Worm (Caenorhabditis elegans) whole organism, late embryonic: ENCODE measurements around the gene F38B6.7.

Experiments used
- hlh-30 ChIP-seq: sonication (generic microtip); optimal IDR thresholded peaks from 2 replicates; lab custom pipeline; 2017; ENCODE audit warnings: antibody characterized with exemption, missing genetic modification characterization, missing compliant biosample characterization; ENCODE audit not compliant: insufficient read depth
- npax-4 ChIP-seq: sonication (generic microtip); optimal IDR thresholded peaks from 2 replicates; lab custom pipeline; 2016; ENCODE audit warnings: missing genetic modification characterization, missing compliant biosample characterization
- ztf-16 ChIP-seq: sonication (generic microtip); optimal IDR thresholded peaks from 2 replicates; lab custom pipeline; 2017; ENCODE audit warnings: missing genetic modification characterization, missing compliant biosample characterization

DNA sequence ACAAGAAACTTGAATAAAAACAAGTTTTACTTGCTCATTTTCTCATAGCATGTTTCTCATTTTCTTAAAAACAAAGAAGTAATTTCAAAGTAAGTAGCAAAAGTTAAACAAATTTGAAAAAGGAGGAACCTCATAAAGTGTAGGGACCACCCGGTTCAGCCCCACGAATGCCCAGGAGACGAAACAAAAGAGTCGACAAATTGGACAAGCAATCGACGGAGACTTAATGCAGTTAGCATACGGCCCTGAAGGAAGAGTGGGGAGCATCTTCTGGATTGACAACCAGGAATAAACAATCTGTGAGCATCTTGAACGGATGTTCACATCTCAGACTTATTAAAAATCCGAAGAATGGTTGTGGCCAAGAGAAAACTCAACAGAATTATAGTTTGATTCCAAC is 6.5 kb downstream of the F38B6.7 start:
- TF ChIP-seq npax-4 (tag; lab: Kevin White, UChicago): no peak
- TF ChIP-seq hlh-30: no peak
- no peak for TF ChIP-seq ztf-16 (tag; lab: Kevin White, UChicago)
